Worm (Caenorhabditis elegans) whole organism, L2 larva: ENCODE results near the gene C28A5.1.

Source experiments
- R02D3.7 ChIP-seq: fragments of 150-350 bp; optimal IDR thresholded peaks from 2 replicates; lab custom pipeline; 2014; ENCODE audit warnings: missing biosample characterization, missing genetic modification characterization
- ZK546.5 ChIP-seq: sonication (generic microtip); optimal IDR thresholded peaks from 2 replicates; lab custom pipeline; 2017; ENCODE audit warnings: missing biosample characterization, missing genetic modification characterization
- fos-1 ChIP-seq: fragments of 150-350 bp; optimal IDR thresholded peaks from 2 replicates; lab custom pipeline; 2014; ENCODE audit warnings: missing biosample characterization, missing genetic modification characterization
- mab-5 ChIP-seq: fragments of 150-350 bp; optimal IDR thresholded peaks from 2 replicates; lab custom pipeline; 2014; ENCODE audit warnings: missing biosample characterization, missing genetic modification characterization
- nhr-77 ChIP-seq: fragments of 150-350 bp; optimal IDR thresholded peaks from 2 replicates; lab custom pipeline; 2014; ENCODE audit warnings: missing biosample characterization, missing genetic modification characterization

DNA sequence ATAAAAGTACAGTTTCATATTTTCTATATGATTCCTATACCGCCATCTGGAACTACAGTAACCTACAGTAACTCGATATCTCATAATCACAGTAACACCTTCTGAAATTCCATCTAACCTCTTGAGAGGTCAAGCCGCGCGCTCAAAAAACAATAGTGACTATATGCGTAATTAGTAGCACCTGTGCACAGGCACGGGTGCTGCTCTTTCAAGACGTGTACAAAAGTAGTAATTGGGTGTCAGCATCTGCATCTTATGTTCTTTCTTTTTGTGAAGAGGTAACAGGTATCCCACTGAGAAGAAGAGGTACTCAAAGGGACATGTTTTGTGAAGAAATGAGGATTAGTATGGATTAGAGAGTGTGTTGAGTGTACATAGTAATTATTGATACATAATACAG, 27.2 kb upstream of the C28A5.1 start:
- TF ChIP-seq ZK546.5 (tag; lab: Kevin White, UChicago) (no peak), mab-5 (no peak), fos-1 (no peak), nhr-77 (no peak), R02D3.7 (no peak)
